Worm (Caenorhabditis elegans) whole organism, L2 larva: Measurements from ENCODE around the gene vha-3.

Experiments
- C34F6.9 ChIP-seq: fragments of 150-350 bp; optimal IDR thresholded peaks from 2 replicates; lab custom pipeline; 2014; ENCODE audit warnings: missing biosample characterization, missing genetic modification characterization
- F13H6.1 ChIP-seq: sonication (generic microtip); optimal IDR thresholded peaks from 2 replicates; lab custom pipeline; 2016; ENCODE audit warnings: missing genetic modification characterization, missing compliant biosample characterization
- R02D3.7 ChIP-seq: fragments of 150-350 bp; optimal IDR thresholded peaks from 2 replicates; lab custom pipeline; 2014; ENCODE audit warnings: missing biosample characterization, missing genetic modification characterization
- Y55F3AM.14 ChIP-seq: fragments of 200-800 bp; sonication (Bioruptor generic); optimal IDR thresholded peaks from 2 replicates; lab custom pipeline; 2018; ENCODE audit warnings: mild to moderate bottlenecking, missing genetic modification characterization, missing compliant biosample characterization
- ZK546.5 ChIP-seq: sonication (generic microtip); optimal IDR thresholded peaks from 2 replicates; lab custom pipeline; 2017; ENCODE audit warnings: missing biosample characterization, missing genetic modification characterization
- alr-1 ChIP-seq: fragments of 150-350 bp; optimal IDR thresholded peaks from 2 replicates; lab custom pipeline; 2014; ENCODE audit warnings: missing biosample characterization, missing genetic modification characterization
- aly-2 ChIP-seq: fragments of 150-350 bp; optimal IDR thresholded peaks from 2 replicates; lab custom pipeline; 2014; ENCODE audit warnings: missing biosample characterization, missing genetic modification characterization
- ama-1 ChIP-seq: fragments of 150-350 bp; optimal IDR thresholded peaks from 2 replicates; lab custom pipeline; 2018; ENCODE audit warnings: inconsistent platforms
- blmp-1 ChIP-seq: sonication (generic microtip); optimal IDR thresholded peaks from 2 replicates; lab custom pipeline; 2017; ENCODE audit warnings: missing genetic modification characterization, mild to moderate bottlenecking, missing compliant biosample characterization, antibody characterized with exemption, moderate library complexity; ENCODE audit not compliant: insufficient read depth
- ceh-16 ChIP-seq: fragments of 150-350 bp; optimal IDR thresholded peaks from 2 replicates; lab custom pipeline; 2014; ENCODE audit warnings: missing biosample characterization, missing genetic modification characterization
- ceh-82 ChIP-seq: fragments of 150-350 bp; optimal IDR thresholded peaks from 2 replicates; lab custom pipeline; 2014; ENCODE audit warnings: missing biosample characterization, missing genetic modification characterization
- crh-2 ChIP-seq: sonication (generic microtip); optimal IDR thresholded peaks from 2 replicates; lab custom pipeline; 2017; ENCODE audit warnings: missing biosample characterization, missing genetic modification characterization
- dmd-4 ChIP-seq: sonication (generic microtip); optimal IDR thresholded peaks from 2 replicates; lab custom pipeline; 2017; ENCODE audit warnings: missing biosample characterization, missing genetic modification characterization
- egl-27 ChIP-seq: sonication (generic microtip); optimal IDR thresholded peaks from 3 replicates; lab custom pipeline; 2017; ENCODE audit warnings: missing biosample characterization, missing genetic modification reagents, missing genetic modification characterization
- elt-1 ChIP-seq: fragments of 150-350 bp; optimal IDR thresholded peaks from 2 replicates; lab custom pipeline; 2014; ENCODE audit warnings: missing biosample characterization, missing genetic modification characterization
- elt-3 ChIP-seq: sonication (generic microtip); optimal IDR thresholded peaks from 2 replicates; lab custom pipeline; 2017; ENCODE audit warnings: missing biosample characterization, missing genetic modification characterization
- fos-1 ChIP-seq: fragments of 150-350 bp; optimal IDR thresholded peaks from 2 replicates; lab custom pipeline; 2014; ENCODE audit warnings: missing biosample characterization, missing genetic modification characterization
- gmeb-1 ChIP-seq: fragments of 150-350 bp; optimal IDR thresholded peaks from 2 replicates; lab custom pipeline; 2014; ENCODE audit warnings: missing biosample characterization, missing genetic modification characterization
- lin-11 ChIP-seq: fragments of 150-350 bp; sonication (generic microtip); optimal IDR thresholded peaks from 2 replicates; lab custom pipeline; 2014; ENCODE audit warnings: missing biosample characterization, missing genetic modification characterization, inconsistent platforms, mixed read lengths
- lin-13 ChIP-seq: fragments of 150-350 bp; optimal IDR thresholded peaks from 2 replicates; lab custom pipeline; 2014; ENCODE audit warnings: missing biosample characterization, missing genetic modification reagents, missing genetic modification characterization
- lin-39 ChIP-seq: fragments of 150-350 bp; optimal IDR thresholded peaks from 2 replicates; lab custom pipeline; 2014; ENCODE audit warnings: missing biosample characterization, missing genetic modification reagents, missing genetic modification characterization
- lsy-2 ChIP-seq, 2 experiments: fragments of 150-350 bp in 1 of 2; sonication (generic microtip) in 1 of 2; optimal IDR thresholded peaks; 2 replicates each; lab custom pipeline; 2014 to 2017; ENCODE audit warnings: missing biosample characterization in 2 of 2, missing genetic modification characterization in 2 of 2
- mab-5 ChIP-seq: fragments of 150-350 bp; optimal IDR thresholded peaks from 2 replicates; lab custom pipeline; 2014; ENCODE audit warnings: missing biosample characterization, missing genetic modification characterization
- mbf-1 ChIP-seq: sonication (generic microtip); optimal IDR thresholded peaks from 2 replicates; lab custom pipeline; 2017; ENCODE audit warnings: missing biosample characterization, missing genetic modification characterization
- mdl-1 ChIP-seq, 2 experiments: fragments of 150-350 bp in 1 of 2; sonication (generic microtip) in 1 of 2; optimal IDR thresholded peaks; 2 replicates each; lab custom pipeline; 2017; ENCODE audit warnings: missing biosample characterization in 2 of 2, missing genetic modification characterization in 2 of 2
- nhr-10 ChIP-seq: sonication (generic microtip); optimal IDR thresholded peaks from 2 replicates; lab custom pipeline; 2017; ENCODE audit warnings: missing biosample characterization, missing genetic modification characterization
- nhr-11 ChIP-seq: fragments of 150-350 bp; optimal IDR thresholded peaks from 2 replicates; lab custom pipeline; 2014; ENCODE audit warnings: missing biosample characterization, missing genetic modification characterization
- nhr-12 ChIP-seq: fragments of 150-350 bp; optimal IDR thresholded peaks from 2 replicates; lab custom pipeline; 2014; ENCODE audit warnings: missing biosample characterization, missing genetic modification characterization
- nhr-129 ChIP-seq: fragments of 150-350 bp; optimal IDR thresholded peaks from 2 replicates; lab custom pipeline; 2014; ENCODE audit warnings: missing biosample characterization, missing genetic modification characterization
- nhr-21 ChIP-seq: fragments of 150-350 bp; optimal IDR thresholded peaks from 2 replicates; lab custom pipeline; 2014; ENCODE audit warnings: missing biosample characterization, missing genetic modification characterization
- nhr-23 ChIP-seq: fragments of 150-350 bp; optimal IDR thresholded peaks from 2 replicates; lab custom pipeline; 2014; ENCODE audit warnings: missing biosample characterization, missing genetic modification reagents, missing genetic modification characterization
- nhr-237 ChIP-seq: fragments of 150-350 bp; optimal IDR thresholded peaks from 2 replicates; lab custom pipeline; 2014; ENCODE audit warnings: missing biosample characterization, missing genetic modification characterization
- nhr-25 ChIP-seq: fragments of 150-350 bp; sonication (generic microtip); optimal IDR thresholded peaks from 3 replicates; lab custom pipeline; 2014; ENCODE audit warnings: missing biosample characterization, missing genetic modification characterization
- nhr-6 ChIP-seq: fragments of 150-350 bp; optimal IDR thresholded peaks from 2 replicates; lab custom pipeline; 2014; ENCODE audit warnings: missing biosample characterization, missing genetic modification characterization
- nhr-77 ChIP-seq: fragments of 150-350 bp; optimal IDR thresholded peaks from 2 replicates; lab custom pipeline; 2014; ENCODE audit warnings: missing biosample characterization, missing genetic modification characterization
- peb-1 ChIP-seq: fragments of 150-350 bp; optimal IDR thresholded peaks from 2 replicates; lab custom pipeline; 2014; ENCODE audit warnings: missing biosample characterization, missing genetic modification characterization
- sem-4 ChIP-seq: fragments of 150-350 bp; optimal IDR thresholded peaks from 2 replicates; lab custom pipeline; 2014; ENCODE audit warnings: missing biosample characterization, missing genetic modification reagents, missing genetic modification characterization
- sma-3 ChIP-seq: sonication (generic microtip); optimal IDR thresholded peaks from 2 replicates; lab custom pipeline; 2016; ENCODE audit warnings: missing genetic modification reagents, missing genetic modification characterization, missing compliant biosample characterization
- sma-9 ChIP-seq, 2 experiments: fragments of 150-350 bp in 1 of 2; sonication (generic microtip) in 1 of 2; optimal IDR thresholded peaks; 2 replicates each; lab custom pipeline; 2014 to 2016; ENCODE audit warnings: missing genetic modification characterization in 2 of 2, mild to moderate bottlenecking in 1 of 2, missing biosample characterization in 1 of 2, missing compliant biosample characterization in 1 of 2, missing genetic modification reagents in 1 of 2, moderate library complexity in 1 of 2
- snpc-4 ChIP-seq: fragments of 150-350 bp; optimal IDR thresholded peaks from 2 replicates; lab custom pipeline; 2014; ENCODE audit warnings: missing biosample characterization, missing genetic modification characterization
- unc-39 ChIP-seq: fragments of 150-350 bp; optimal IDR thresholded peaks from 2 replicates; lab custom pipeline; 2014; ENCODE audit warnings: missing biosample characterization, missing genetic modification characterization
- unc-55 ChIP-seq: fragments of 150-350 bp; sonication (generic microtip); optimal IDR thresholded peaks from 3 replicates; lab custom pipeline; 2014; ENCODE audit warnings: missing biosample characterization, missing genetic modification reagents, missing genetic modification characterization
- unc-62 ChIP-seq: fragments of 150-350 bp; optimal IDR thresholded peaks from 2 replicates; lab custom pipeline; 2014; ENCODE audit warnings: missing biosample characterization, missing genetic modification reagents, missing genetic modification characterization
- zag-1 ChIP-seq: fragments of 150-350 bp; optimal IDR thresholded peaks from 2 replicates; lab custom pipeline; 2014; ENCODE audit warnings: missing biosample characterization, missing genetic modification characterization
- ztf-1 ChIP-seq: fragments of 200-800 bp; sonication (Bioruptor generic); conservative IDR thresholded peaks from 2 replicates; pipeline ENCODE4 v1.3.6; 2022; ENCODE audit warnings: missing genetic modification characterization, missing compliant biosample characterization
- ztf-11 ChIP-seq: sonication (generic microtip); optimal IDR thresholded peaks from 2 replicates; lab custom pipeline; 2017; ENCODE audit warnings: missing biosample characterization, missing genetic modification characterization
- ztf-4 ChIP-seq: fragments of 150-350 bp; optimal IDR thresholded peaks from 2 replicates; lab custom pipeline; 2014; ENCODE audit warnings: missing biosample characterization, missing genetic modification characterization

The vha-3 gene

ce11 chrIV:2322998-2323397 is 7.3 kb upstream of the vha-3 start, which contains the start of gene nsy-4:
Gene nsy-4 (plus strand): TSS chrIV:2323271.
- TF ChIP-seq zag-1 (tag; lab: Kevin White, UChicago) (no peak), nhr-6 (tag; lab: Kevin White, UChicago) (no peak), nhr-25 (tag; lab: Kevin White, UChicago) (peak; percentile 11), nhr-129 (tag; lab: Kevin White, UChicago) (no peak), mdl-1 (tag; optimal IDR thresholded peaks at IDR 0.05; lab: Kevin White, UChicago) (no peak), sma-3 (GFP tag; lab: Kevin White, UChicago) (no peak), R02D3.7 (tag; lab: Kevin White, UChicago) (no peak), blmp-1 (tag; lab: Kevin White, UChicago) (peak; percentile 60)
- TF ChIP-seq, all 48 proteins: peak for 2

- TF ChIP-seq mab-5 (tag; lab: Kevin White, UChicago) (no peak), ceh-16 (tag; lab: Kevin White, UChicago) (peak; percentile 64), lin-13 (GFP tag; lab: Kevin White, UChicago) (no peak)
These were observed 5.8 kb upstream of the vha-3 start for ce11 chrIV:2321546-2321945.

DNA sequence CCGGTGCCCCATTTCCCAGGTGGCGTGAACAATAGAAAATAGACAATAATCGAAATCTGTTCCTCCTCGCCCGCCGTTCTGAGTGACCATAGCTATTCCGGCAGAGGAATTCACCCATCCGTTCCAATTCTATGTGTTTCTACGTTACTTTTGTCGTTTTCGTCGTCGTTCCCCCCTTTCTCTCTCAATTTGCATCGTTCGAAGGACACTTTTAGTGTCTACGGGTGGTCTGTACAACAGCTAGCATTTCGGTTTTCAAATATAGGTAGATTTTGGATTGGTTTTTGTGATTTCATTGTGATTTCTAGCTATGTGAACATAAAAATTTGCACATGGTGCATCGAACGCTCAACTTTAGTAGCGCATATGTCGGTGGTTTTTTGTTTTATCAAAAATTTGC is 4.3 kb upstream of the vha-3 start:
- no peak for TF ChIP-seq elt-1 (tag; lab: Kevin White, UChicago)

- TF ChIP-seq nhr-23 (tag; lab: Kevin White, UChicago): no peak
- TF ChIP-seq ceh-82 (tag; lab: Kevin White, UChicago): no peak
- TF ChIP-seq nhr-6 (tag; lab: Kevin White, UChicago): no peak
- TF ChIP-seq ztf-4 (tag; lab: Kevin White, UChicago): no peak
- no peak for TF ChIP-seq nhr-11 (tag; lab: Kevin White, UChicago)
- TF ChIP-seq C34F6.9 (tag; lab: Kevin White, UChicago): peak; percentile 49
- no peak for TF ChIP-seq mdl-1 (tag; optimal IDR thresholded peaks at IDR 0.05; lab: Kevin White, UChicago)
- peak; percentile 55 for TF ChIP-seq nhr-129 (tag; lab: Kevin White, UChicago)
- no peak for TF ChIP-seq unc-39 (tag; lab: Kevin White, UChicago)
- no peak for TF ChIP-seq lin-11
- TF ChIP-seq nhr-237 (tag; lab: Kevin White, UChicago): no peak
- peak; percentile 63 for TF ChIP-seq gmeb-1 (tag; lab: Kevin White, UChicago)
- TF ChIP-seq aly-2 (tag; lab: Kevin White, UChicago): no peak
- TF ChIP-seq nhr-10 (tag; lab: Kevin White, UChicago): no peak
- peak; percentile 76 for TF ChIP-seq fos-1
- no peak for TF ChIP-seq R02D3.7 (tag; lab: Kevin White, UChicago)
- no peak for TF ChIP-seq ztf-1 (GFP tag; lab: Robert Waterston, UW)
- no peak for TF ChIP-seq ztf-11 (tag; lab: Kevin White, UChicago)
- no peak for TF ChIP-seq snpc-4 (tag; lab: Kevin White, UChicago)
- no peak for TF ChIP-seq alr-1 (tag; lab: Kevin White, UChicago)
- TF ChIP-seq Y55F3AM.14 (GFP tag; lab: Kevin White, UChicago): no peak
- no peak for TF ChIP-seq egl-27 (tag; lab: Kevin White, UChicago)
- TF ChIP-seq nhr-77 (tag; lab: Kevin White, UChicago): no peak
- TF ChIP-seq mbf-1: no peak
- no peak for TF ChIP-seq blmp-1 (tag; lab: Kevin White, UChicago)
- no peak for TF ChIP-seq ama-1 (lab: Kevin White, UChicago)
- TF ChIP-seq elt-1 (tag; lab: Kevin White, UChicago): no peak
- no peak for TF ChIP-seq dmd-4
- TF ChIP-seq ceh-16 (tag; lab: Kevin White, UChicago): peak; percentile 34
- TF ChIP-seq lin-39 (tag; lab: Kevin White, UChicago): no peak
- peak; percentile 57 for TF ChIP-seq unc-55 (GFP tag; lab: Kevin White, UChicago)
- peak; percentile 18 for TF ChIP-seq F13H6.1 (tag; lab: Kevin White, UChicago)
- no peak for TF ChIP-seq nhr-12 (tag; lab: Kevin White, UChicago)
- TF ChIP-seq nhr-21 (tag; lab: Kevin White, UChicago): no peak
- TF ChIP-seq crh-2: peak; percentile 84
- TF ChIP-seq sem-4 (tag; lab: Kevin White, UChicago): peak; percentile 11
- peak; percentile 8 for TF ChIP-seq zag-1 (tag; lab: Kevin White, UChicago)
- no peak for TF ChIP-seq sma-9 (GFP tag; optimal IDR thresholded peaks at IDR 0.05; lab: Kevin White, UChicago)
- TF ChIP-seq sma-9 (tag; optimal IDR thresholded peaks at IDR 0.05; lab: Kevin White, UChicago): no peak
- peak; percentile 34 for TF ChIP-seq lin-13 (GFP tag; lab: Kevin White, UChicago)
- peak in 1 of 2 experiments; percentile 63 for TF ChIP-seq lsy-2 (tag; optimal IDR thresholded peaks at IDR 0.05; lab: Kevin White, UChicago)
- no peak for TF ChIP-seq nhr-25 (tag; lab: Kevin White, UChicago)
- TF ChIP-seq ZK546.5 (tag; lab: Kevin White, UChicago): no peak
- no peak for TF ChIP-seq elt-3 (tag; lab: Kevin White, UChicago)
- no peak for TF ChIP-seq peb-1 (tag; lab: Kevin White, UChicago)
- TF ChIP-seq sma-3 (GFP tag; lab: Kevin White, UChicago): peak; percentile 4
- TF ChIP-seq unc-62 (GFP tag; lab: Kevin White, UChicago): no peak
These were observed 1.1 kb upstream of the vha-3 start for ce11 chrIV:2316796-2317195.
